Worm (Caenorhabditis elegans) whole organism, early embryonic: Measurements from ENCODE around the gene T26H8.5.

ENCODE experiments used
- F13C5.2 ChIP-seq: sonication (generic microtip); optimal IDR thresholded peaks from 2 replicates; lab custom pipeline; 2017; ENCODE audit warnings: mild to moderate bottlenecking, missing genetic modification characterization, inconsistent platforms, missing compliant biosample characterization
- aly-1 ChIP-seq: sonication (generic microtip); optimal IDR thresholded peaks from 2 replicates; lab custom pipeline; 2016; ENCODE audit warnings: missing genetic modification characterization, missing compliant biosample characterization
- ama-1 ChIP-seq: fragments of 150-350 bp; optimal IDR thresholded peaks from 2 replicates; lab custom pipeline; 2014
- ceh-13 ChIP-seq: fragments of 200-800 bp; sonication (Bioruptor generic); optimal IDR thresholded peaks from 2 replicates; lab custom pipeline; 2018; ENCODE audit warnings: mild to moderate bottlenecking, missing genetic modification characterization, missing compliant biosample characterization
- ceh-36 ChIP-seq: sonication (generic microtip); optimal IDR thresholded peaks from 2 replicates; lab custom pipeline; 2016; ENCODE audit warnings: missing genetic modification characterization, inconsistent platforms, missing compliant biosample characterization
- flt-1 ChIP-seq: fragments of 200-800 bp; sonication (Bioruptor generic); IDR thresholded peaks from 2 replicates; pipeline ENCODE4 v1.3.6; 2022; ENCODE audit warnings: missing genetic modification characterization, missing compliant biosample characterization
- hmbx-1 ChIP-seq: sonication (generic microtip); optimal IDR thresholded peaks from 2 replicates; lab custom pipeline; 2016; ENCODE audit warnings: mild to moderate bottlenecking, missing genetic modification characterization, missing compliant biosample characterization
- hnd-1 ChIP-seq: sonication (generic microtip); optimal IDR thresholded peaks from 2 replicates; lab custom pipeline; 2016; ENCODE audit warnings: missing genetic modification characterization, missing compliant biosample characterization
- pes-1 ChIP-seq: fragments of 200-800 bp; sonication (Bioruptor generic); IDR thresholded peaks from 2 replicates; pipeline ENCODE4 v1.3.6; 2022; ENCODE audit warnings: missing genetic modification reagents, missing genetic modification characterization, missing compliant biosample characterization
- sea-1 ChIP-seq: fragments of 200-800 bp; sonication (Bioruptor generic); conservative IDR thresholded peaks from 2 replicates; pipeline ENCODE4 v1.3.6; 2022; ENCODE audit warnings: missing genetic modification characterization, missing compliant biosample characterization
- tbx-37 ChIP-seq: fragments of 200-800 bp; sonication (Bioruptor generic); conservative IDR thresholded peaks from 2 replicates; pipeline ENCODE4 v1.3.6; 2022; ENCODE audit warnings: missing genetic modification reagents, missing genetic modification characterization, missing compliant biosample characterization

DNA sequence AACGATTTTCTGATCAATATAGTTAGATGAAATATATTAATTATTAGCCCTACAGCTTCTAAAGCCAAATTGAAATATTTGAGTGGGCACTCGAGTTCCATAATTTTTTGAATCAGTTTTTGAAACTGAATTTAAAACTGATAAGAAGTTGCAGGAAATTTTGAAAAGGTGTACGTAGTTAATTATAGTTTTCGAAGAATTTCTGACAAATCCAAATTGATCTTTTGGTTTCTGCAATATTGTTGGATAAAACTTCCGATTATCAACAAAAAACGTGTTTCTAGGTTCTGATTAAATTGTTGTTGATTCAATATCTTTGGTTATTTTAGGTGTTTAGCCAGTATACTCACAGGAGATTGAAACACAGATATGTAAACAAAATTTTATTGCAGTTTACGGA lies 1.3 kb upstream of the T26H8.5 start, which contains the start of gene T26H8.4:
- TF ChIP-seq hnd-1 (no peak), sea-1 (GFP tag; lab: Robert Waterston, UW) (no peak), F13C5.2 (tag; lab: Kevin White, UChicago) (no peak), flt-1 (no peak), ama-1 (lab: Kevin White, UChicago) (no peak), tbx-37 (no peak), pes-1 (GFP tag; lab: Robert Waterston, UW) (no peak), ceh-13 (GFP tag; lab: Kevin White, UChicago) (no peak), aly-1 (no peak), hmbx-1 (tag; lab: Kevin White, UChicago) (no peak), ceh-36 (tag; lab: Kevin White, UChicago) (no peak)
